Worm (Caenorhabditis elegans) whole organism, late embryonic: ENCODE results near the gene decr-1.3.

Experiments used
- C38D4.7 ChIP-seq: fragments of 200-800 bp; sonication (Bioruptor generic); optimal IDR thresholded peaks from 2 replicates; lab custom pipeline; 2018; ENCODE audit warnings: mild to moderate bottlenecking, missing genetic modification characterization, moderate library complexity, missing compliant biosample characterization
- ama-1 ChIP-seq: fragments of 150-350 bp; optimal IDR thresholded peaks from 2 replicates; lab custom pipeline; 2014
- ceh-18 ChIP-seq: sonication (generic microtip); optimal IDR thresholded peaks from 2 replicates; lab custom pipeline; 2016; ENCODE audit warnings: missing genetic modification characterization, missing compliant biosample characterization
- ceh-48 ChIP-seq: sonication (generic microtip); optimal IDR thresholded peaks from 2 replicates; lab custom pipeline; 2016; ENCODE audit warnings: missing genetic modification characterization, inconsistent platforms, missing compliant biosample characterization
- ceh-9 ChIP-seq: sonication (generic microtip); optimal IDR thresholded peaks from 2 replicates; lab custom pipeline; 2016; ENCODE audit warnings: mild to moderate bottlenecking, missing genetic modification characterization, inconsistent platforms, missing compliant biosample characterization
- dve-1 ChIP-seq: sonication (generic microtip); optimal IDR thresholded peaks from 2 replicates; lab custom pipeline; 2017; ENCODE audit warnings: antibody characterized with exemption, mild to moderate bottlenecking, missing genetic modification characterization, missing compliant biosample characterization
- elt-2 ChIP-seq: sonication (generic microtip); optimal IDR thresholded peaks from 2 replicates; lab custom pipeline; 2016; ENCODE audit warnings: missing genetic modification reagents, missing genetic modification characterization, missing compliant biosample characterization
- madf-2 ChIP-seq: sonication (generic microtip); optimal IDR thresholded peaks from 2 replicates; lab custom pipeline; 2017; ENCODE audit warnings: missing genetic modification characterization, missing compliant biosample characterization
- nhr-11 ChIP-seq: fragments of 150-350 bp; optimal IDR thresholded peaks from 2 replicates; lab custom pipeline; 2014; ENCODE audit warnings: missing biosample characterization, missing genetic modification characterization
- pha-4 ChIP-seq: fragments of 150-350 bp; optimal IDR thresholded peaks from 2 replicates; lab custom pipeline; 2018; ENCODE audit warnings: missing biosample characterization, missing genetic modification reagents, missing genetic modification characterization
- sox-4 ChIP-seq: sonication (generic microtip); optimal IDR thresholded peaks from 2 replicates; lab custom pipeline; 2017; ENCODE audit warnings: mild to moderate bottlenecking, missing genetic modification characterization, inconsistent platforms, missing compliant biosample characterization
- tbx-2 ChIP-seq: sonication (generic microtip); optimal IDR thresholded peaks from 2 replicates; lab custom pipeline; 2016; ENCODE audit warnings: missing genetic modification characterization, missing compliant biosample characterization
- unc-86 ChIP-seq: sonication (generic microtip); optimal IDR thresholded peaks from 2 replicates; lab custom pipeline; 2016; ENCODE audit warnings: missing genetic modification characterization, missing compliant biosample characterization

- TF ChIP-seq tbx-2 (tag; lab: Kevin White, UChicago) (no peak), ceh-9 (tag; lab: Kevin White, UChicago) (no peak), ceh-18 (no peak), nhr-11 (tag; lab: Kevin White, UChicago) (no peak), unc-86 (tag; lab: Kevin White, UChicago) (no peak), ama-1 (lab: Kevin White, UChicago) (no peak), elt-2 (no peak), sox-4 (tag; lab: Kevin White, UChicago) (no peak), dve-1 (tag; lab: Kevin White, UChicago) (no peak), madf-2 (no peak), ceh-48 (tag; lab: Kevin White, UChicago) (no peak), C38D4.7 (no peak), pha-4 (no peak)
Observed at ce11 chrII:8214367-8214766, 41.0 kb upstream of the decr-1.3 start, which contains the start of gene M110.10.
